Fruit fly (Drosophila melanogaster) whole organism, pupa: ENCODE measurements around the gene Npc2d.
A peak's percentile ranks its signal among the peaks of the same experiment; 100 is the strongest.

Experiments used
- CG10348 ChIP-seq: fragments of 200-800 bp; sonication (Bioruptor generic); IDR thresholded peaks from 2 replicates; pipeline ENCODE4 v1.3.6; 2022; ENCODE audit warnings: missing biosample characterization, missing genetic modification characterization
- CG12605 ChIP-seq: fragments of 200-800 bp; sonication (Bioruptor generic); IDR thresholded peaks from 2 replicates; pipeline ENCODE4 v1.3.6; 2022; ENCODE audit warnings: missing biosample characterization, missing genetic modification characterization
- CG13204 ChIP-seq: fragments of 200-800 bp; sonication (Bioruptor generic); optimal IDR thresholded peaks from 2 replicates; lab custom pipeline; 2018; ENCODE audit warnings: missing biosample characterization, mild to moderate bottlenecking, missing genetic modification characterization, moderate library complexity
- CG14655 ChIP-seq: fragments of 200-800 bp; sonication (Bioruptor generic); optimal IDR thresholded peaks from 3 replicates; lab custom pipeline; 2017; ENCODE audit warnings: mild to moderate bottlenecking, missing biosample characterization, missing genetic modification reagents, missing genetic modification characterization
- CG15710 ChIP-seq: fragments of 200-800 bp; sonication (Bioruptor generic); optimal IDR thresholded peaks from 2 replicates; lab custom pipeline; 2018; ENCODE audit warnings: missing biosample characterization, mild to moderate bottlenecking, missing genetic modification characterization, moderate library complexity
- CG17806 ChIP-seq: fragments of 200-800 bp; sonication (Bioruptor generic); optimal IDR thresholded peaks from 2 replicates; lab custom pipeline; 2018; ENCODE audit warnings: missing biosample characterization, mild to moderate bottlenecking, missing genetic modification characterization, moderate library complexity
- CG32121 ChIP-seq: fragments of 200-800 bp; sonication (Bioruptor generic); IDR thresholded peaks from 2 replicates; pipeline ENCODE4 v1.3.6; 2022; ENCODE audit warnings: missing biosample characterization, missing genetic modification characterization
- CG34367 ChIP-seq: fragments of 200-800 bp; sonication (Bioruptor generic); optimal IDR thresholded peaks from 2 replicates; lab custom pipeline; 2018; ENCODE audit warnings: missing biosample characterization, mild to moderate bottlenecking, missing genetic modification characterization
- CG4496 ChIP-seq: fragments of 200-800 bp; sonication (Bioruptor generic); IDR thresholded peaks from 3 replicates; pipeline ENCODE4 v1.3.6; 2022; ENCODE audit warnings: missing biosample characterization, missing genetic modification characterization
- CG8159 ChIP-seq: fragments of 200-800 bp; sonication (Bioruptor generic); optimal IDR thresholded peaks from 3 replicates; lab custom pipeline; 2018; ENCODE audit warnings: missing biosample characterization, mild to moderate bottlenecking, missing genetic modification characterization, moderate library complexity
- CG8301 ChIP-seq: fragments of 200-800 bp; sonication (Bioruptor generic); optimal IDR thresholded peaks from 2 replicates; lab custom pipeline; 2018; ENCODE audit warnings: missing biosample characterization, mild to moderate bottlenecking, missing genetic modification characterization
- CG9948 ChIP-seq: fragments of 200-800 bp; sonication (Bioruptor generic); optimal IDR thresholded peaks from 2 replicates; lab custom pipeline; 2018; ENCODE audit warnings: missing biosample characterization, mild to moderate bottlenecking, missing genetic modification characterization, moderate library complexity
- D1 ChIP-seq: fragments of 200-800 bp; sonication (Bioruptor generic); optimal IDR thresholded peaks from 2 replicates; lab custom pipeline; 2018; ENCODE audit warnings: missing biosample characterization, mild to moderate bottlenecking, missing genetic modification characterization, moderate library complexity
- EcR ChIP-seq: fragments of 200-800 bp; sonication (Bioruptor generic); optimal IDR thresholded peaks from 3 replicates; lab custom pipeline; 2019; ENCODE audit warnings: missing biosample characterization, missing genetic modification characterization, mild to moderate bottlenecking, moderate library complexity, missing genetic modification reagents
- Ets98B ChIP-seq: fragments of 200-800 bp; sonication (Bioruptor generic); IDR thresholded peaks from 2 replicates; pipeline ENCODE4 v1.3.6; 2022; ENCODE audit warnings: missing biosample characterization, missing genetic modification characterization
- Pif1A ChIP-seq: fragments of 200-800 bp; sonication (Bioruptor generic); optimal IDR thresholded peaks from 3 replicates; lab custom pipeline; 2016; ENCODE audit warnings: missing biosample characterization, missing genetic modification characterization
- Pif1B ChIP-seq: fragments of 200-800 bp; sonication (Bioruptor generic); optimal IDR thresholded peaks from 3 replicates; lab custom pipeline; 2016; ENCODE audit warnings: missing biosample characterization, missing genetic modification characterization
- Snoo ChIP-seq: fragments of 200-800 bp; sonication (Bioruptor generic); optimal IDR thresholded peaks from 3 replicates; lab custom pipeline; 2017; ENCODE audit warnings: missing biosample characterization, mild to moderate bottlenecking, missing genetic modification characterization, inconsistent platforms
- fd96Ca ChIP-seq: fragments of 200-800 bp; sonication (Bioruptor generic); IDR thresholded peaks from 3 replicates; pipeline ENCODE4 v1.3.6; 2022; ENCODE audit warnings: missing biosample characterization, missing genetic modification characterization
- gl ChIP-seq: fragments of 200-800 bp; sonication (Bioruptor generic); optimal IDR thresholded peaks from 2 replicates; lab custom pipeline; 2018; ENCODE audit warnings: missing biosample characterization, mild to moderate bottlenecking, missing genetic modification characterization
- rn ChIP-seq: fragments of 200-800 bp; sonication (Bioruptor generic); IDR thresholded peaks from 2 replicates; pipeline ENCODE4 v1.3.6; 2022; ENCODE audit warnings: missing biosample characterization, missing genetic modification characterization

The Npc2d gene

DNA sequence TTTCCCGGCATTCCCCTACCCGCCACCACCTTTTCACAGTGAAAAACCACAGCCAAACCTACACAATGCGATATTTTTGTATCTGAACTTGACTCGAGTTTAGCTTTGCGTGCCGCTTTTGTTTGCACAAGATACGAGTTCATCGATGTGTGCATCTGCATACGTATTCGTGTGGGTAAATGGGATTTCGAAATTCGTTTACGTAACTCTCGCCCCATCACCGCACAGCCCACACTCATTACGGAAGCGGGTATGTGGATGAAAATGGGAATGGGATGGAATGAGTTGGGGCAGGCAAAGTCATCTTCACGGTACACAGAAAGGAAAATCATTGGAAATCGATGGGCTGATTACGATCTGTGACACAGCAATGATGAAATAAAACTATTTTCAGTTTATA is 30.3 kb upstream of the Npc2d start:
- no peak for TF ChIP-seq CG12605 (GFP tag; lab: Robert Waterston, UW)
- no peak for TF ChIP-seq CG8159 (tag; lab: Kevin White, UChicago)
- TF ChIP-seq CG9948 (tag; lab: Kevin White, UChicago), result no peak
- no peak for TF ChIP-seq CG13204 (GFP tag; lab: Kevin White, UChicago)
- no peak for TF ChIP-seq EcR
- no peak for TF ChIP-seq Pif1B (GFP tag; lab: Kevin White, UChicago)
- TF ChIP-seq CG4496, result no peak
- TF ChIP-seq CG17806, result no peak
- TF ChIP-seq CG32121 (GFP tag; lab: Robert Waterston, UW), result no peak
- TF ChIP-seq gl (tag; lab: Kevin White, UChicago), result no peak
- TF ChIP-seq CG8301 (tag; lab: Kevin White, UChicago), result no peak
- TF ChIP-seq CG34367, result no peak
- TF ChIP-seq CG15710 (tag; lab: Kevin White, UChicago), result no peak
- no peak for TF ChIP-seq Ets98B (GFP tag; lab: Robert Waterston, UW)
- TF ChIP-seq CG14655 (GFP tag; lab: Kevin White, UChicago), result no peak
- no peak for TF ChIP-seq D1

DNA sequence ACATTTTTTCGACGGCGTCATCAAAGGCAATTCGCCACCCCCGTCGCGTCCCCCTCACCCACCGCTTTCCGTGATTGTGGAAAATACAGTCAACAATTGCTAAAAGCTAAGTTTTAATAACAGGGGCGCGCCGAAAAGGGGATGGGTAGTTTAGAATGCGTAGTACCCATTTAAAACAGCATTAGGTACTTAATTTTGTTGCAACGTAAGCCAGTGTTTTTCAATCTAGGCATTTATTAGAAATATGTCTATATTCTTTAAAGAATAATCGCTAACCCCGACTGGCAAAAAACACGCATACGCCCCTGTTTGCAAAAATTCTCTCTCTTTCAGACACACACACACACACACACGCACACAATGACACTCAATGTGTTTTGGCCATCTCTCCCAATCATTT is 29.0 kb upstream of the Npc2d start:
- peak; percentile 40 for TF ChIP-seq CG9948 (tag; lab: Kevin White, UChicago)
- TF ChIP-seq Ets98B (GFP tag; lab: Robert Waterston, UW), result 0 out of 2 replicates have a peak, but pooled peaks have one; percentile 34
- peak; percentile 54 for TF ChIP-seq CG17806
- TF ChIP-seq CG15710 (tag; lab: Kevin White, UChicago), result peak; percentile 57
- no peak for TF ChIP-seq CG13204 (GFP tag; lab: Kevin White, UChicago)
- TF ChIP-seq CG14655 (GFP tag; lab: Kevin White, UChicago), result peak; percentile 37
- TF ChIP-seq CG8159 (tag; lab: Kevin White, UChicago), result peak; percentile 41
- TF ChIP-seq CG8301 (tag; lab: Kevin White, UChicago), result peak; percentile 7
- peak; percentile 27 for TF ChIP-seq Pif1A (GFP tag; lab: Kevin White, UChicago)
- peak; percentile 75 for TF ChIP-seq Snoo
- no peak for TF ChIP-seq EcR
- TF ChIP-seq CG12605 (GFP tag; lab: Robert Waterston, UW), result no peak
- TF ChIP-seq fd96Ca (GFP tag; lab: Robert Waterston, UW), result peak; percentile 69; the same call in 2 of the 3 replicates
- TF ChIP-seq CG34367, result peak; percentile 46
- peak; percentile 39; the same call in 1 of the 2 replicates for TF ChIP-seq CG32121 (GFP tag; lab: Robert Waterston, UW)
- no peak for TF ChIP-seq CG10348 (GFP tag; lab: Robert Waterston, UW)
- TF ChIP-seq CG4496, result peak; percentile 75
- 0 out of 2 replicates have a peak, but pooled peaks have one; percentile 14 for TF ChIP-seq rn (GFP tag; lab: Robert Waterston, UW)
- no peak for TF ChIP-seq gl (tag; lab: Kevin White, UChicago)
- no peak for TF ChIP-seq D1
- no peak for TF ChIP-seq Pif1B (GFP tag; lab: Kevin White, UChicago)
- TF ChIP-seq, all 21 proteins: peak for 14

DNA sequence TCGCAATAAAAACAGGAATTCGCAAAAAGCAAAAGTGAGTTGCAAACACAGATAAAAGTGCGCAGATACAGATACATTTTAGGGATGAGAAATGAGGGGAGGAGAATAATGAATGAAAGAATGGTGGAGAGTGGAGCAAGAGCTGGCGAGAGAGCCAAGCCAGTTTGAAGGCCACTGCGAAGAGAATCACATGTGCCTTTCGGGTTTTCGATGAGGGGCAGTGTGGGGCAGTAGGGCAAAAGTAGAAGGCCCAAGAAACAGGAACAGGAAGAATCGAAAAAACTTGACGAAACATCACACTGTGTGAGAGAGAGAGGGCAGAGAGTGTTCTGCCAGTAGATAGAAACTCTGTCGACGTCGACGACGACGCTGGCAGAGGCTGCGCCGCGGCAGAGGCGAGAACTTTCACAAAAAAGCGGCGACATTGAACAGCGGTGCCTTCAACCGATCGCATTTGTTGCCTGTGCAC is 28.3 kb upstream of the Npc2d start:
- TF ChIP-seq gl (tag; lab: Kevin White, UChicago) (peak; percentile 20), CG8301 (tag; lab: Kevin White, UChicago) (no peak), CG9948 (tag; lab: Kevin White, UChicago) (no peak), fd96Ca (GFP tag; lab: Robert Waterston, UW) (no peak), CG8159 (tag; lab: Kevin White, UChicago) (peak; percentile 5), CG15710 (tag; lab: Kevin White, UChicago) (peak; percentile 20), CG12605 (GFP tag; lab: Robert Waterston, UW) (peak; percentile 19; the same call in 1 of the 2 replicates), CG13204 (GFP tag; lab: Kevin White, UChicago) (peak; percentile 24), Pif1B (GFP tag; lab: Kevin White, UChicago) (no peak), CG17806 (no peak), Ets98B (GFP tag; lab: Robert Waterston, UW) (no peak), CG4496 (0 out of 3 replicates have a peak, but pooled peaks have one; percentile 18), Snoo (no peak), CG14655 (GFP tag; lab: Kevin White, UChicago) (no peak), EcR (peak; percentile 82)
- TF ChIP-seq, all 21 proteins: peak for 7

DNA sequence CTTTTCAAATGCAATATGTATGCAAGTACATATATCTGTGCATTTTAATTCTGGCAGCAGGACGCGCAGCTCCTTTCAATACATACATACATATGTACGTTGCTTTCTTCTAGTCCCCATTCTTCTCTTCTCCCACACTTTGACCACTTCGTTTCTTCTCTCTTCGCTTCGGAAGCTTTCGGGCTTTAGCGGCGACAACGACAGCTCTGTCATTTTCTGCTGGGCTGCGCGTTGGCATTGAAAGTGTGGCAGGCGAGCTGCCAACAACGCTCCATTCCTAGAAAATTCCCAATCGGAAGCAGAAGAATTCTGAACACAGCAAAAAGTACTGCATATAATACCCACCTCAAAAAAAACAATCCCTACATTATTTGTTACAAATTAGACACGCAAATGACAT is 27.2 kb upstream of the Npc2d start:
- TF ChIP-seq fd96Ca (GFP tag; lab: Robert Waterston, UW) (no peak), gl (tag; lab: Kevin White, UChicago) (no peak), CG34367 (no peak), D1 (no peak), Pif1B (GFP tag; lab: Kevin White, UChicago) (no peak), CG4496 (peak; percentile 30; the same call in 1 of the 3 replicates), rn (GFP tag; lab: Robert Waterston, UW) (no peak)
- TF ChIP-seq, all 21 proteins: peak for 1

DNA sequence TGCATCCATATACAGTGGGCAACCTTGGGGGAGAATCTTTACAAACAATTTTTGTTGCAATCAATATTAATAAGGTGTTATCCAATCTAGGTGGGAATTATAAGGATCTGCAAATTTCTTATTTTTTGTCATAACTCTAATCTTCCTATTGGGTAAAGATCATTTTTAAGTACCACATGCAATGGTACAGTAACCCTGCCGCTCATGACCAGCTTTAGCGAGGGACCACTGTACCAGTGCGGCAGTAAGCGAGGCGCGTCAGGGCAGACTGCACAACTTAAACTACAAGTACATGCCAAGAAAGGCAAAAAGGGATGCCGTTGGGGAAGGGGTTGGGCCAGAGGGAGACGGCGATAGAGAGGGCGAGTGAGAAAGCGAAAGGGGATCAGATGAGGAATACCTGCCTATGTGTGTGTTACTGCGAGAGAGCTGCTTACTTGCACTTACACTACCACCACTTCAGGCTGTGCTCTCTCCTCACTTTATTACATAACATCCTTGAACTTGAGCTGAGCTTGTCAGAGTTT is 26.7 kb upstream of the Npc2d start:
- TF ChIP-seq CG8159 (tag; lab: Kevin White, UChicago), result peak; percentile 94
- peak; percentile 54 for TF ChIP-seq CG8301 (tag; lab: Kevin White, UChicago)
- peak; percentile 82 for TF ChIP-seq fd96Ca (GFP tag; lab: Robert Waterston, UW)
- peak; percentile 37 for TF ChIP-seq EcR
- TF ChIP-seq CG34367, result peak; percentile 90
- peak; percentile 94 for TF ChIP-seq CG9948 (tag; lab: Kevin White, UChicago)
- TF ChIP-seq gl (tag; lab: Kevin White, UChicago), result peak; percentile 87
- TF ChIP-seq CG14655 (GFP tag; lab: Kevin White, UChicago), result peak; percentile 66
- peak; percentile 90 for TF ChIP-seq CG17806
- peak; percentile 78 for TF ChIP-seq CG13204 (GFP tag; lab: Kevin White, UChicago)
- TF ChIP-seq Snoo, result peak; percentile 59
- no peak for TF ChIP-seq CG32121 (GFP tag; lab: Robert Waterston, UW)
- TF ChIP-seq CG10348 (GFP tag; lab: Robert Waterston, UW), result no peak
- TF ChIP-seq CG12605 (GFP tag; lab: Robert Waterston, UW), result 0 out of 2 replicates have a peak, but pooled peaks have one; percentile 20
- peak; percentile 31; the same call in 1 of the 2 replicates for TF ChIP-seq Ets98B (GFP tag; lab: Robert Waterston, UW)
- TF ChIP-seq Pif1B (GFP tag; lab: Kevin White, UChicago), result peak; percentile 73
- TF ChIP-seq CG15710 (tag; lab: Kevin White, UChicago), result peak; percentile 93
- TF ChIP-seq D1, result peak; percentile 81
- TF ChIP-seq CG4496, result peak; percentile 83
- TF ChIP-seq Pif1A (GFP tag; lab: Kevin White, UChicago), result peak; percentile 79
- TF ChIP-seq rn (GFP tag; lab: Robert Waterston, UW), result peak; percentile 37; the same call in 1 of the 2 replicates
